Worm (Caenorhabditis elegans): ENCODE measurements around the gene C01B9.1.

- no peak for TF ChIP-seq nhr-12 (tag; optimal IDR thresholded peaks at IDR 0.05)
- no peak for TF ChIP-seq aly-2 (tag; optimal IDR thresholded peaks at IDR 0.05)
- no peak for TF ChIP-seq unc-39 (tag; optimal IDR thresholded peaks at IDR 0.05)
These were observed at the start of gene C01B9.1 for ce11 chrII:13771335-13771734.
